Fruit fly (Drosophila melanogaster): Measurements from ENCODE around the gene RFeSP.

Gene RFeSP

DNA sequence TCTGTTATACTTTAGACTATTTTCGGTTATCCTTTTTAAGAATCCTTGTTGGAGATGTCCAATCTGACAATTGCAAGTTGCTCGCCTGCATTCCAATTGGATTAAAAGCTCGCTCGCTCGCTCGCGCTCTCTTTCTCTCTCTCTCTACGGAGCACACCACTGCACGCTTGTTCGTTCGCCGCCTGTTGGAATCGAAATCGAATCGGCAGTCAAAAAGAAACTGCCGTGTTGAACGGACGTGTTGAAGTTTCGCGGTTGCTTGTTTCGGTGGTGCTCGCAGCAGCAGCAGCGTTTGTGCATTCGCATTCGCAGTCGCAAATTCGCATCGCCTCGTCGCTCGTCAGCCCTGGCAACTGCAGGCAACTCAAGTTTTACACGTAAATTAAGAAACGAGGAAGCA, 37.1 kb upstream of the RFeSP start, which contains the start of gene chinmo (continued):
- TF ChIP-seq CG17829 (tag; optimal IDR thresholded peaks at IDR 0.05) (no peak), Nf-YC (tag; optimal IDR thresholded peaks at IDR 0.05) (peak; percentile 44), bbx (GFP tag; IDR thresholded peaks at IDR 0.05; ENCODE audit: partially characterized antibody) (peak; percentile 49; the same call in 1 of the 2 replicates), CG11085 (GFP tag; IDR thresholded peaks at IDR 0.05) (no peak), CG18599 (GFP tag; optimal IDR thresholded peaks at IDR 0.05) (peak; percentile 24), chinmo (GFP tag; IDR thresholded peaks at IDR 0.05; ENCODE audit: partially characterized antibody) (peak; percentile 100), CG10431 (GFP tag; optimal IDR thresholded peaks at IDR 0.05) (no peak), CG13624 (GFP tag; optimal IDR thresholded peaks at IDR 0.05) (peak; percentile 22), CG32532 (GFP tag; IDR thresholded peaks at IDR 0.05) (peak; percentile 19; the same call in 1 of the 2 replicates), CG3163 (GFP tag; optimal IDR thresholded peaks at IDR 0.05) (no peak), CG3281 (GFP tag; optimal IDR thresholded peaks at IDR 0.05) (no peak), CG34224 (GFP tag; IDR thresholded peaks at IDR 0.05; ENCODE audit: partially characterized antibody) (0 out of 3 replicates have a peak, but pooled peaks have one; percentile 19), E2f1 (GFP tag; IDR thresholded peaks at IDR 0.05) (no peak), Scr (GFP tag; IDR thresholded peaks at IDR 0.05; ENCODE audit: partially characterized antibody) (peak; percentile 20; the same call in 1 of the 2 replicates), run (tag; optimal IDR thresholded peaks at IDR 0.05) (no peak), HmgD (GFP tag; optimal IDR thresholded peaks at IDR 0.05) (peak; percentile 28), jing (GFP tag; optimal IDR thresholded peaks at IDR 0.05) (no peak), Hr78 (GFP tag; optimal IDR thresholded peaks at IDR 0.05) (no peak), CG32772 (GFP tag; IDR thresholded peaks at IDR 0.05) (no peak), Sin3A (optimal IDR thresholded peaks at IDR 0.05) (no peak), CG11695 (GFP tag; IDR thresholded peaks at IDR 0.05) (0 out of 3 replicates have a peak, but pooled peaks have one; percentile 28), nom (GFP tag; optimal IDR thresholded peaks at IDR 0.05) (peak; percentile 55), Hmr (GFP tag; optimal IDR thresholded peaks at IDR 0.05) (peak; percentile 16), Sox102F (GFP tag; optimal IDR thresholded peaks at IDR 0.05) (no peak), ase (GFP tag; IDR thresholded peaks at IDR 0.05) (0 out of 3 replicates have a peak, but pooled peaks have one; percentile 35), ara (GFP tag; IDR thresholded peaks at IDR 0.05) (0 out of 2 replicates have a peak, but pooled peaks have one; percentile 19), dmrt11E (tag; optimal IDR thresholded peaks at IDR 0.05) (no peak), tio (GFP tag; optimal IDR thresholded peaks at IDR 0.05) (no peak), CG30020 (tag; optimal IDR thresholded peaks at IDR 0.05) (no peak), HLHmδ (GFP tag; optimal IDR thresholded peaks at IDR 0.05) (no peak), Jarid2 (GFP tag; optimal IDR thresholded peaks at IDR 0.05) (peak; percentile 95), ATbp (GFP tag; optimal IDR thresholded peaks at IDR 0.05) (no peak), lab (GFP tag; optimal IDR thresholded peaks at IDR 0.05) (peak; percentile 50), H15 (GFP tag; IDR thresholded peaks at IDR 0.05) (no peak), lmd (GFP tag; IDR thresholded peaks at IDR 0.05) (0 out of 2 replicates have a peak, but pooled peaks have one; percentile 13), CG7556 (GFP tag; optimal IDR thresholded peaks at IDR 0.05) (no peak), vnd (GFP tag; IDR thresholded peaks at IDR 0.05; ENCODE audit: partially characterized antibody) (no peak), Myb (GFP tag; optimal IDR thresholded peaks at IDR 0.05) (no peak), bsh (GFP tag; optimal IDR thresholded peaks at IDR 0.05) (peak in 1 of 2 experiments; percentile 22), slp2 (GFP tag; optimal IDR thresholded peaks at IDR 0.05) (no peak), CG12071 (GFP tag; optimal IDR thresholded peaks at IDR 0.05) (peak; percentile 41), chm (GFP tag; IDR thresholded peaks at IDR 0.05) (peak; percentile 96), CG34422 (GFP tag; IDR thresholded peaks at IDR 0.05) (peak; percentile 51; the same call in 1 of the 3 replicates), emc (GFP tag; optimal IDR thresholded peaks at IDR 0.05) (no peak), Dek (tag; optimal IDR thresholded peaks at IDR 0.05) (peak; percentile 36), Atf3 (GFP tag; optimal IDR thresholded peaks at IDR 0.05) (no peak), ranshi (GFP tag; IDR thresholded peaks at IDR 0.05) (peak; percentile 46; the same call in 1 of the 2 replicates), sug (tag; optimal IDR thresholded peaks at IDR 0.05) (peak; percentile 30), gce (GFP tag; IDR thresholded peaks at IDR 0.05) (0 out of 3 replicates have a peak, but pooled peaks have one; percentile 14), CG4282 (GFP tag; optimal IDR thresholded peaks at IDR 0.05) (no peak)

Measured in whole organism, embryonic.